Worm (Caenorhabditis elegans) whole organism, L1 larva: ENCODE data around the gene F21H7.3.

ENCODE experiments used
- C04F5.9 ChIP-seq: sonication (generic microtip); optimal IDR thresholded peaks from 2 replicates; lab custom pipeline; 2016; ENCODE audit warnings: missing genetic modification characterization, missing compliant biosample characterization
- C16A3.4 ChIP-seq: fragments of 150-350 bp; optimal IDR thresholded peaks from 2 replicates; lab custom pipeline; 2014; ENCODE audit warnings: missing biosample characterization, missing genetic modification characterization
- Y116A8C.19 ChIP-seq: sonication (generic microtip); optimal IDR thresholded peaks from 2 replicates; lab custom pipeline; 2016; ENCODE audit warnings: missing compliant biosample characterization, missing genetic modification characterization, borderline replicate concordance
- alr-1 ChIP-seq: fragments of 200-800 bp; sonication (Bioruptor generic); optimal IDR thresholded peaks from 2 replicates; lab custom pipeline; 2018; ENCODE audit warnings: borderline replicate concordance, mild to moderate bottlenecking, missing genetic modification characterization, missing compliant biosample characterization
- aly-2 ChIP-seq: fragments of 150-350 bp; optimal IDR thresholded peaks from 2 replicates; lab custom pipeline; 2014; ENCODE audit warnings: missing biosample characterization, missing genetic modification characterization
- ceh-63 ChIP-seq: fragments of 200-800 bp; sonication (Bioruptor generic); optimal IDR thresholded peaks from 2 replicates; lab custom pipeline; 2018; ENCODE audit warnings: mild to moderate bottlenecking, missing genetic modification characterization, missing compliant biosample characterization
- ceh-88 ChIP-seq: fragments of 200-800 bp; sonication (Bioruptor generic); IDR thresholded peaks from 2 replicates; pipeline ENCODE4 v1.3.6; 2022; ENCODE audit warnings: missing genetic modification characterization, missing compliant biosample characterization
- dsc-1 ChIP-seq: sonication (generic microtip); optimal IDR thresholded peaks from 2 replicates; lab custom pipeline; 2016; ENCODE audit warnings: mild to moderate bottlenecking, missing genetic modification characterization, missing compliant biosample characterization
- efl-1 ChIP-seq, 4 experiments: fragments of 150-350 bp; optimal IDR thresholded peaks in 3 of 4; peaks in 1 of 4; 1 replicate in 1 of 4; 2 replicates in 3 of 4; lab custom pipeline; 2014; ENCODE audit warnings: missing biosample characterization in 2 of 4, missing genetic modification characterization in 2 of 4, missing genetic modification reagents in 2 of 4
- efl-3 ChIP-seq: fragments of 200-800 bp; sonication (Bioruptor generic); optimal IDR thresholded peaks from 2 replicates; lab custom pipeline; 2018; ENCODE audit warnings: mild to moderate bottlenecking, missing genetic modification characterization, missing compliant biosample characterization
- elt-3 ChIP-seq, 6 experiments: fragments of 150-350 bp in 1 of 6; sonication (generic microtip); optimal IDR thresholded peaks; 2 replicates each; lab custom pipeline; 2017 to 2018; ENCODE audit warnings: missing biosample characterization in 6 of 6, missing genetic modification characterization in 6 of 6, inconsistent platforms in 1 of 6
- fkh-8 ChIP-seq: sonication (generic microtip); optimal IDR thresholded peaks from 2 replicates; lab custom pipeline; 2016; ENCODE audit warnings: mild to moderate bottlenecking, missing genetic modification characterization, missing compliant biosample characterization
- fos-1 ChIP-seq: fragments of 150-350 bp; optimal IDR thresholded peaks from 2 replicates; lab custom pipeline; 2014; ENCODE audit warnings: missing biosample characterization, missing genetic modification characterization
- hlh-17 ChIP-seq: fragments of 200-800 bp; sonication (Bioruptor generic); optimal IDR thresholded peaks from 2 replicates; lab custom pipeline; 2018; ENCODE audit warnings: missing genetic modification characterization, mild to moderate bottlenecking, missing compliant biosample characterization, moderate library complexity, borderline replicate concordance
- hpl-2 ChIP-seq: fragments of 150-350 bp; optimal IDR thresholded peaks from 2 replicates; lab custom pipeline; 2014; ENCODE audit warnings: missing biosample characterization, missing genetic modification reagents, missing genetic modification characterization
- isw-1 ChIP-seq: fragments of 200-800 bp; sonication (Bioruptor generic); IDR thresholded peaks from 2 replicates; pipeline ENCODE4 v1.3.6; 2022; ENCODE audit warnings: missing genetic modification characterization, missing compliant biosample characterization
- lin-13 ChIP-seq: fragments of 150-350 bp; optimal IDR thresholded peaks from 2 replicates; lab custom pipeline; 2014; ENCODE audit warnings: missing biosample characterization, missing genetic modification reagents, missing genetic modification characterization
- lin-35 ChIP-seq, 2 experiments: fragments of 150-350 bp; optimal IDR thresholded peaks; 2 replicates each; lab custom pipeline; 2014; ENCODE audit warnings: missing biosample characterization in 2 of 2, missing genetic modification characterization in 2 of 2, missing genetic modification reagents in 2 of 2
- lir-3 ChIP-seq: sonication (generic microtip); optimal IDR thresholded peaks from 2 replicates; lab custom pipeline; 2016; ENCODE audit warnings: mild to moderate bottlenecking, missing genetic modification characterization, moderate library complexity, missing compliant biosample characterization; ENCODE audit not compliant: poor library complexity
- mdl-1 ChIP-seq, 2 experiments: fragments of 150-350 bp; optimal IDR thresholded peaks; 2 replicates each; lab custom pipeline; 2014 to 2017; ENCODE audit warnings: missing biosample characterization in 2 of 2, missing genetic modification characterization in 2 of 2, inconsistent platforms in 1 of 2
- mef-2 ChIP-seq: fragments of 150-350 bp; optimal IDR thresholded peaks from 2 replicates; lab custom pipeline; 2014; ENCODE audit warnings: missing biosample characterization, missing genetic modification characterization
- nhr-19 ChIP-seq: fragments of 200-800 bp; sonication (Bioruptor generic); conservative IDR thresholded peaks from 2 replicates; pipeline ENCODE4 v1.3.6; 2022; ENCODE audit warnings: missing genetic modification characterization, missing compliant biosample characterization
- nhr-237 ChIP-seq: fragments of 150-350 bp; optimal IDR thresholded peaks from 2 replicates; lab custom pipeline; 2014; ENCODE audit warnings: missing biosample characterization, missing genetic modification characterization
- nhr-28 ChIP-seq: fragments of 150-350 bp; optimal IDR thresholded peaks from 2 replicates; lab custom pipeline; 2014; ENCODE audit warnings: missing biosample characterization, missing genetic modification characterization
- pag-3 ChIP-seq: sonication (generic microtip); optimal IDR thresholded peaks from 2 replicates; lab custom pipeline; 2017; ENCODE audit warnings: missing genetic modification characterization, mild to moderate bottlenecking, missing compliant biosample characterization, antibody characterized with exemption, borderline replicate concordance; ENCODE audit not compliant: insufficient read depth
- pax-3 ChIP-seq: fragments of 200-800 bp; sonication (Bioruptor generic); optimal IDR thresholded peaks from 2 replicates; lab custom pipeline; 2018; ENCODE audit warnings: mild to moderate bottlenecking, missing genetic modification characterization, moderate library complexity, missing compliant biosample characterization
- rnt-1 ChIP-seq: sonication (generic microtip); optimal IDR thresholded peaks from 2 replicates; lab custom pipeline; 2016; ENCODE audit warnings: mild to moderate bottlenecking, missing genetic modification characterization, moderate library complexity, missing compliant biosample characterization
- snu-23 ChIP-seq: sonication (generic microtip); optimal IDR thresholded peaks from 2 replicates; lab custom pipeline; 2016; ENCODE audit warnings: missing genetic modification characterization, missing compliant biosample characterization
- ztf-11 ChIP-seq, 2 experiments: sonication (generic microtip); optimal IDR thresholded peaks; 2 replicates each; lab custom pipeline; 2016 to 2017; ENCODE audit warnings: missing genetic modification characterization in 2 of 2, missing biosample characterization in 1 of 2, missing compliant biosample characterization in 1 of 2
- ztf-4 ChIP-seq: fragments of 150-350 bp; optimal IDR thresholded peaks from 2 replicates; lab custom pipeline; 2014; ENCODE audit warnings: missing biosample characterization, missing genetic modification characterization

The F21H7.3 gene

DNA sequence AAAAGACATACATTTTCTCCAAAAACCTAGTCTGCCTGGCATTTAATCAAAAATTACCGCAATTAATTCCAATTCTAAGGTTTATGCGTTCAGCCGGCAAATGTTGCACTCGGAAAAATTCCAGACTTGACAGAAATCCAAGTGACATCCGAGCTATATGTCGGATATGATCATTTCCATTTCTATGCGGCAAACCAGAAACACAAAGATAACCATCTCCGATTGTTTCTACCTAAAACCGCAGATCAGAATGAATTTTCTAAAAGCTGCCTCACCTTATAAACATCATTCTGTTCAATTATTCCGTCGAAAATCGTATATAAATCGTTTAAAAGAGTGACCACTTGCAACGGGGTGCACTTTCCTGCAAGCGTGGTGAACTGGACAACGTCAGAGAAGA, 14.1 kb upstream of the F21H7.3 start:
- TF ChIP-seq nhr-28 (tag; lab: Kevin White, UChicago) (no peak), mdl-1 (tag; optimal IDR thresholded peaks at IDR 0.05; lab: Kevin White, UChicago) (no peak), fkh-8 (tag; lab: Kevin White, UChicago) (no peak), lin-35 (GFP tag; optimal IDR thresholded peaks at IDR 0.05; lab: Kevin White, UChicago) (no peak), fos-1 (tag; lab: Kevin White, UChicago) (no peak), nhr-19 (no peak), pax-3 (tag; lab: Kevin White, UChicago) (no peak), rnt-1 (tag; lab: Kevin White, UChicago) (no peak), elt-3 (tag; optimal IDR thresholded peaks at IDR 0.05; lab: Kevin White, UChicago) (no peak)

DNA sequence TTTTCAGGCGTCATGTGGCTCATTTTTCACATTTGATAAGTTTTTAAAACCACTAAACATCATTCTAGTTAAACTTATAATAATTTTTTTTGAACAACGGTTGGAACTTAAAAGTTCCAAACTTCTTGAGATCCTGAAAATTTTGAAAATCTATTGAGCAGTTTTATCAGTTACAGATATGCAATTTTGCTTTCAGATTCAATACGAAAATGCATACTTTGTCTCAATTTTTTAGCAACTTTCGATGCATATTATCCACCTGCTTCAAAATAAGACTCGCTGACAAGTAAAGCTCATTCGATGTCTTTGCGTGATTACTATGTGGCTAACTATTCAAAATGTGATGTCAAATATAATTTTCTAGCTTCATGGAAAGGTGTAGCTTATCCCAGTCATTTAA, 11.5 kb upstream of the F21H7.3 start, which contains the start of gene srh-95:
Gene srh-95 (plus strand): TSS at position 301 of the 400 bp plus-strand sequence.
- TF ChIP-seq elt-3 (tag; optimal IDR thresholded peaks at IDR 0.05; lab: Kevin White, UChicago): no peak
- no peak for TF ChIP-seq lin-13 (GFP tag; lab: Kevin White, UChicago)
- no peak for TF ChIP-seq C16A3.4
- TF ChIP-seq Y116A8C.19 (tag; lab: Kevin White, UChicago): no peak
- TF ChIP-seq aly-2 (tag; lab: Kevin White, UChicago): no peak
- TF ChIP-seq mdl-1 (tag; optimal IDR thresholded peaks at IDR 0.05; lab: Kevin White, UChicago): no peak
- no peak for TF ChIP-seq isw-1

DNA sequence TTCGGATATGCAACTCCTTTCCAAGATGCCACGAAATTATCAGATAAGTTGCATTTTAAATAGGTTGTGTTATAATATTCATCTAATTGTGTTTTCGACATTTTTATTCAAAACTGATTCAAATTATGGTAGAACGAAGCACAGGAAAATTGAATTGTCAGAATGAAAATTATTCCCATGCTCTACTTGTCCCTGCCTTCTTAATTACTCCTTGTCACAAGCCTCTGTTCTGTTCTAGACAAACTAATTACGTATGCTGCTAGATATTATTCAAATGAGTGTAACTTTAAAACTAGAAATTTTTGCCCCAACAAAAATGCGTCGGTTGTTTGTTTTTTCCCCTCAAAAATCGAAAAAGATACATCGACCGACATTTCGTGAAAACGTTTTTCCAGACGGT, 9.0 kb upstream of the F21H7.3 start, which contains the start of gene srh-104:
Gene srh-104 (minus strand): TSS at position 101 of the 400 bp plus-strand sequence.
- no peak for TF ChIP-seq lir-3
- TF ChIP-seq mef-2 (tag; lab: Kevin White, UChicago): no peak
- TF ChIP-seq ztf-11 (tag; optimal IDR thresholded peaks at IDR 0.05; lab: Kevin White, UChicago): no peak

DNA sequence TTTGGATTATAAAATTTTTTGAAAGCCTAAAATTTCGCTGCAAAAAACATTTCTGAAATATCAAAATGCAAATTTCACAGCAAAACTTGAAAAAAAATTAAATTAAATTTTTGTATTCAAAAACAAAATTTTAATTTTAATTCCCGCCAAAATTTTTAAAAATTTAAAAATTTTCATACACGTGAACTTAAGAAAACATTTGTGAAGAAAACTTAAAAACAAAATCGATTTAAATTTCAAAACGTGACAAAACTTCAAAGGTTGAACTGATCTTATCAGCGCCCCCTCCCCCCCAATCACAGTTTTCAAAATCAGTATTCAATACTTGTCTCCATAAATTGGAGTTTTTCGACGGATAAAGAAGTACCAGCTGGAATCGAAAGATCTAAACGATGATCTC, 2.2 kb upstream of the F21H7.3 start, which contains the start of gene F21H7.5:
Gene F21H7.5 (plus strand): TSS at position 301 of the 400 bp plus-strand sequence.
- TF ChIP-seq C04F5.9 (tag; lab: Kevin White, UChicago): no peak
- no peak for TF ChIP-seq alr-1 (tag; lab: Kevin White, UChicago)
- TF ChIP-seq efl-3 (GFP tag; lab: Kevin White, UChicago): no peak
- no peak for TF ChIP-seq nhr-237 (tag; lab: Kevin White, UChicago)

DNA sequence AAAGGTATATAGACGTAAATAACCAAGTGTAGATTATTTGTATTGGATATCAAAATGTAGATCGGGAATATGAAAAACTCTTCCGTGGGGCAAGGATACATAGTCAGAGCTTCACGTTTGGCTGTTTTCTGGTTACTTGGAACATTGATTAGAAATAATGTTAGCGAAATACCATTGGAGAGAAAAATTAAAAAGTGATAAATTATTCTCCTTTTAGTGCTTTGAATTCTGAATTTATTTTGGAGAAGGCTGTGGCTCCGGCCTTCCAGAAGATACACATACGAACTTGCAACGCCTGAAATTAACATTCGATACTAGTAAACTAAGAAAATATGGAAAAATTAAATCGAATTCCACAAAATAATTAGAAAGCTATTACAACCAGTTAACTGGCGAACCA, 612 bp upstream of the F21H7.3 start, which contains the start of gene srh-98:
Gene srh-98 (minus strand): TSS at position 101 of the 400 bp plus-strand sequence.
- no peak for TF ChIP-seq dsc-1 (tag; lab: Kevin White, UChicago)
- no peak for TF ChIP-seq ztf-4 (tag; lab: Kevin White, UChicago)
- no peak for TF ChIP-seq pag-3
- TF ChIP-seq lir-3: no peak
- no peak for TF ChIP-seq alr-1 (tag; lab: Kevin White, UChicago)
- TF ChIP-seq hpl-2 (GFP tag; lab: Kevin White, UChicago): no peak
- TF ChIP-seq snu-23 (GFP tag; lab: Kevin White, UChicago): no peak
- TF ChIP-seq ceh-63 (GFP tag; lab: Kevin White, UChicago): no peak
- no peak for TF ChIP-seq elt-3 (tag; optimal IDR thresholded peaks at IDR 0.05; lab: Kevin White, UChicago)
- TF ChIP-seq aly-2 (tag; lab: Kevin White, UChicago): no peak

DNA sequence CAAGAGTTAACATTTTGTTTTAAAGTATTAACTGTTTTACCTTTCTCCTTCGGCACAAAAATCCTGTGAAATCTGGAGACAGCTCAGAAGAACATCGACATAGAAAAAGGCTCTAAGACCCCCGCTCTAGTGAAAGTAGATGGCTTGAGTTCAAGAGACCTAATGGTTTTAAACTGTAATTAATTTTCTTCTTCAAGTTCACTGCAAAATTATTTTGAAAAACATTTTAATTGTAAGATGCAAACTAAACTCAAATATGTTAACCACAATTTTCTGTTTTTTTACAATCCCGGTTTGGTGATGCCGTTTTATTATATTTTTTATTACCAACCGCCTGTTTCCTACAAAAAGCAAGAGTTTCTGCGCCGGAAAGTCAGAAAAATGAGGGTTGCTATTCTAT, 1.4 kb downstream of the F21H7.3 start, which contains the start of gene clec-233:
Gene clec-233 (plus strand): TSS at position 301 of the 400 bp plus-strand sequence.
- TF ChIP-seq efl-1 (optimal IDR thresholded peaks at IDR 0.05; lab: Kevin White, UChicago): no peak
- TF ChIP-seq efl-1 (GFP tag; optimal IDR thresholded peaks at IDR 0.05 in 1 of 2; lab: Kevin White, UChicago): no peak
- TF ChIP-seq hlh-17: no peak
- no peak for TF ChIP-seq ceh-88 (GFP tag; lab: Robert Waterston, UW)
- no peak for TF ChIP-seq mef-2 (tag; lab: Kevin White, UChicago)
- TF ChIP-seq, all 84 proteins: peak for 0
